Fruit fly (Drosophila melanogaster): ENCODE results near the gene wb.
A peak's percentile ranks its signal among the peaks of the same experiment; 100 is the strongest.

wb gene

dm6 chr2L:14262896-14263295, at the start of gene wb:
wb (plus strand) TSS chr2L:14263027.
- no peak for TF ChIP-seq noc (tag; optimal IDR thresholded peaks at IDR 0.05)

dm6 chr2L:14221227-14221626, 41.6 kb upstream of the wb start:
- no peak for TF ChIP-seq noc (tag; optimal IDR thresholded peaks at IDR 0.05)

- TF ChIP-seq noc (tag; optimal IDR thresholded peaks at IDR 0.05): peak; percentile 1
These were observed 39.5 kb upstream of the wb start for dm6 chr2L:14223355-14223754.

- no peak for TF ChIP-seq noc (tag; optimal IDR thresholded peaks at IDR 0.05)
These were observed 36.7 kb upstream of the wb start for dm6 chr2L:14225957-14226676.

- no peak for TF ChIP-seq noc (tag; optimal IDR thresholded peaks at IDR 0.05)
These were observed 36.1 kb upstream of the wb start for dm6 chr2L:14226694-14227093.

dm6 chr2L:14230050-14230449, 32.8 kb upstream of the wb start:
- TF ChIP-seq noc (tag; optimal IDR thresholded peaks at IDR 0.05): no peak

- no peak for TF ChIP-seq noc (tag; optimal IDR thresholded peaks at IDR 0.05)
These were observed 32.3 kb upstream of the wb start for dm6 chr2L:14230538-14230937.

dm6 chr2L:14232709-14233108, 30.1 kb upstream of the wb start:
- peak; percentile 61 for TF ChIP-seq noc (tag; optimal IDR thresholded peaks at IDR 0.05)

dm6 chr2L:14233896-14234626, 28.8 kb upstream of the wb start, which contains the start of gene Dyrk2:
Dyrk2 (minus strand) TSS chr2L:14234126.
- peak; percentile 13 for TF ChIP-seq noc (tag; optimal IDR thresholded peaks at IDR 0.05)

dm6 chr2L:14234627-14235308, 28.1 kb upstream of the wb start:
- no peak for TF ChIP-seq noc (tag; optimal IDR thresholded peaks at IDR 0.05)

- TF ChIP-seq noc (tag; optimal IDR thresholded peaks at IDR 0.05): no peak
These were observed 26.7 kb upstream of the wb start for dm6 chr2L:14236132-14236531.

- TF ChIP-seq noc (tag; optimal IDR thresholded peaks at IDR 0.05): no peak
These were observed 25.1 kb upstream of the wb start for dm6 chr2L:14237510-14238277.

- TF ChIP-seq noc (tag; optimal IDR thresholded peaks at IDR 0.05): no peak
These were observed 17.8 kb upstream of the wb start for dm6 chr2L:14245003-14245402.

- no peak for TF ChIP-seq noc (tag; optimal IDR thresholded peaks at IDR 0.05)
These were observed 17.3 kb upstream of the wb start for dm6 chr2L:14245517-14245916.

- TF ChIP-seq noc (tag; optimal IDR thresholded peaks at IDR 0.05): no peak
These were observed 16.8 kb upstream of the wb start for dm6 chr2L:14245981-14246380.

- TF ChIP-seq noc (tag; optimal IDR thresholded peaks at IDR 0.05): no peak
These were observed 15.0 kb upstream of the wb start for dm6 chr2L:14247853-14248252.
